Worm (Caenorhabditis elegans) whole organism, L2 larva: Measurements from ENCODE around the gene rsks-1.
"Not testable (repeated sequence)": the region's sequence is repeated elsewhere in the genome, so short reads cannot be mapped to it uniquely, and the experiment has no call there.

Experiments used
- ZK546.5 ChIP-seq: sonication (generic microtip); optimal IDR thresholded peaks from 2 replicates; lab custom pipeline; 2017; ENCODE audit warnings: missing biosample characterization, missing genetic modification characterization
- ama-1 ChIP-seq: fragments of 150-350 bp; optimal IDR thresholded peaks from 2 replicates; lab custom pipeline; 2018; ENCODE audit warnings: inconsistent platforms
- egl-27 ChIP-seq: sonication (generic microtip); optimal IDR thresholded peaks from 3 replicates; lab custom pipeline; 2017; ENCODE audit warnings: missing biosample characterization, missing genetic modification reagents, missing genetic modification characterization
- elt-3 ChIP-seq: sonication (generic microtip); optimal IDR thresholded peaks from 2 replicates; lab custom pipeline; 2017; ENCODE audit warnings: missing biosample characterization, missing genetic modification characterization
- fos-1 ChIP-seq: fragments of 150-350 bp; optimal IDR thresholded peaks from 2 replicates; lab custom pipeline; 2014; ENCODE audit warnings: missing biosample characterization, missing genetic modification characterization
- lin-13 ChIP-seq: fragments of 150-350 bp; optimal IDR thresholded peaks from 2 replicates; lab custom pipeline; 2014; ENCODE audit warnings: missing biosample characterization, missing genetic modification reagents, missing genetic modification characterization
- mbf-1 ChIP-seq: sonication (generic microtip); optimal IDR thresholded peaks from 2 replicates; lab custom pipeline; 2017; ENCODE audit warnings: missing biosample characterization, missing genetic modification characterization
- nhr-12 ChIP-seq: fragments of 150-350 bp; optimal IDR thresholded peaks from 2 replicates; lab custom pipeline; 2014; ENCODE audit warnings: missing biosample characterization, missing genetic modification characterization
- nhr-77 ChIP-seq: fragments of 150-350 bp; optimal IDR thresholded peaks from 2 replicates; lab custom pipeline; 2014; ENCODE audit warnings: missing biosample characterization, missing genetic modification characterization
- sma-9 ChIP-seq, 2 experiments: fragments of 150-350 bp in 1 of 2; sonication (generic microtip) in 1 of 2; optimal IDR thresholded peaks; 2 replicates each; lab custom pipeline; 2014 to 2016; ENCODE audit warnings: missing genetic modification characterization in 2 of 2, mild to moderate bottlenecking in 1 of 2, missing biosample characterization in 1 of 2, missing compliant biosample characterization in 1 of 2, missing genetic modification reagents in 1 of 2, moderate library complexity in 1 of 2
- zag-1 ChIP-seq: fragments of 150-350 bp; optimal IDR thresholded peaks from 2 replicates; lab custom pipeline; 2014; ENCODE audit warnings: missing biosample characterization, missing genetic modification characterization
- ztf-4 ChIP-seq: fragments of 150-350 bp; optimal IDR thresholded peaks from 2 replicates; lab custom pipeline; 2014; ENCODE audit warnings: missing biosample characterization, missing genetic modification characterization

ce11 chrIII:11224006-11224405 is 20.9 kb upstream of the rsks-1 start, which contains the start of gene Y47D3A.13:
- TF ChIP-seq zag-1 (tag; lab: Kevin White, UChicago); mbf-1 (tag; lab: Kevin White, UChicago); ztf-4 (tag; lab: Kevin White, UChicago); egl-27; lin-13 (GFP tag; lab: Kevin White, UChicago); nhr-77 (tag; lab: Kevin White, UChicago); sma-9 (GFP tag; optimal IDR thresholded peaks at IDR 0.05; lab: Kevin White, UChicago); sma-9 (tag; optimal IDR thresholded peaks at IDR 0.05; lab: Kevin White, UChicago); fos-1 (tag; lab: Kevin White, UChicago); elt-3 (tag; lab: Kevin White, UChicago); ZK546.5 (tag; lab: Kevin White, UChicago); nhr-12 (tag; lab: Kevin White, UChicago); ama-1 (lab: Kevin White, UChicago): not testable (repeated sequence)
